Fruit fly (Drosophila melanogaster) whole organism, embryonic: Measurements from ENCODE around the gene CG34148.
A peak's percentile ranks its signal among the peaks of the same experiment; 100 is the strongest.

Experiments used
- ATbp ChIP-seq: fragments of 200-800 bp; sonication (Bioruptor generic); optimal IDR thresholded peaks from 2 replicates; lab custom pipeline; 2017; ENCODE audit warnings: missing biosample characterization, mild to moderate bottlenecking, missing genetic modification characterization, missing genetic modification reagents
- Blimp-1 ChIP-seq: fragments of 200-800 bp; sonication (Bioruptor generic); optimal IDR thresholded peaks from 3 replicates; lab custom pipeline; 2018; ENCODE audit warnings: missing biosample characterization, missing genetic modification characterization, mild to moderate bottlenecking, moderate library complexity, missing genetic modification reagents
- CG10209 ChIP-seq: fragments of 200-800 bp; sonication (Bioruptor generic); optimal IDR thresholded peaks from 3 replicates; lab custom pipeline; 2017; ENCODE audit warnings: missing biosample characterization, mild to moderate bottlenecking, missing genetic modification characterization, missing genetic modification reagents
- CG10462 ChIP-seq: fragments of 200-800 bp; sonication (Bioruptor generic); optimal IDR thresholded peaks from 2 replicates; lab custom pipeline; 2016; ENCODE audit warnings: missing biosample characterization, missing genetic modification characterization
- CG10565 ChIP-seq: fragments of 200-800 bp; sonication (Bioruptor generic); optimal IDR thresholded peaks from 3 replicates; lab custom pipeline; 2016; ENCODE audit warnings: missing biosample characterization, mild to moderate bottlenecking, missing genetic modification characterization
- CG12104 ChIP-seq: fragments of 200-800 bp; sonication (Bioruptor generic); optimal IDR thresholded peaks from 3 replicates; lab custom pipeline; 2016; ENCODE audit warnings: missing biosample characterization, missing genetic modification characterization
- CG16779 ChIP-seq: fragments of 200-800 bp; sonication (Bioruptor generic); IDR thresholded peaks from 2 replicates; pipeline ENCODE4 v1.3.6; 2022; ENCODE audit warnings: missing biosample characterization, missing genetic modification characterization
- CG18476 ChIP-seq: fragments of 200-800 bp; sonication (Bioruptor generic); optimal IDR thresholded peaks from 2 replicates; lab custom pipeline; 2016; ENCODE audit warnings: missing biosample characterization, mild to moderate bottlenecking, missing genetic modification characterization
- CG2199 ChIP-seq: fragments of 200-800 bp; sonication (Bioruptor generic); IDR thresholded peaks from 3 replicates; pipeline ENCODE4 v1.3.6; 2022; ENCODE audit warnings: missing biosample characterization, missing genetic modification characterization
- CG2889 ChIP-seq: fragments of 200-800 bp; sonication (Bioruptor generic); IDR thresholded peaks from 3 replicates; pipeline ENCODE4 v1.3.6; 2022; ENCODE audit warnings: missing biosample characterization, missing genetic modification characterization
- CG4404 ChIP-seq: fragments of 200-800 bp; sonication (Bioruptor generic); IDR thresholded peaks from 2 replicates; pipeline ENCODE4 v1.3.6; 2022; ENCODE audit warnings: missing biosample characterization, missing genetic modification characterization
- CG4424 ChIP-seq: fragments of 200-800 bp; sonication (Bioruptor generic); optimal IDR thresholded peaks from 3 replicates; lab custom pipeline; 2016; ENCODE audit warnings: missing biosample characterization, missing genetic modification characterization
- CG4617 ChIP-seq: fragments of 200-800 bp; sonication (Bioruptor generic); optimal IDR thresholded peaks from 3 replicates; lab custom pipeline; 2016; ENCODE audit warnings: missing biosample characterization, missing genetic modification characterization, borderline replicate concordance
- CG6254 ChIP-seq: fragments of 200-800 bp; sonication (Bioruptor generic); optimal IDR thresholded peaks from 3 replicates; lab custom pipeline; 2017; ENCODE audit warnings: mild to moderate bottlenecking, missing biosample characterization, missing genetic modification reagents, missing genetic modification characterization
- CG6854 ChIP-seq: fragments of 200-800 bp; sonication (Bioruptor generic); optimal IDR thresholded peaks from 3 replicates; lab custom pipeline; 2017; ENCODE audit warnings: missing biosample characterization, mild to moderate bottlenecking, missing genetic modification characterization
- CG7839 ChIP-seq: fragments of 200-800 bp; sonication (Bioruptor generic); optimal IDR thresholded peaks from 3 replicates; lab custom pipeline; 2018; ENCODE audit warnings: missing biosample characterization, mild to moderate bottlenecking, missing genetic modification characterization, moderate library complexity
- CG8765 ChIP-seq: fragments of 200-800 bp; sonication (Bioruptor generic); IDR thresholded peaks from 2 replicates; pipeline ENCODE4 v1.3.6; 2022; ENCODE audit warnings: missing biosample characterization, missing genetic modification characterization
- CG9932 ChIP-seq: fragments of 200-800 bp; sonication (Bioruptor generic); IDR thresholded peaks from 2 replicates; pipeline ENCODE4 v1.3.6; 2022; ENCODE audit warnings: missing biosample characterization, missing genetic modification characterization
- Dbx ChIP-seq: fragments of 200-800 bp; sonication (Bioruptor generic); IDR thresholded peaks from 3 replicates; pipeline ENCODE4 v1.3.6; 2022; ENCODE audit warnings: missing biosample characterization, missing genetic modification characterization
- Hr51 ChIP-seq, 2 experiments: fragments of 200-800 bp; sonication (Bioruptor generic); optimal IDR thresholded peaks; 2 replicates in 1 of 2; 3 replicates in 1 of 2; lab custom pipeline; 2016 to 2018; ENCODE audit warnings: missing biosample characterization in 2 of 2, missing genetic modification characterization in 2 of 2, mild to moderate bottlenecking in 1 of 2, moderate library complexity in 1 of 2
- Med ChIP-seq: fragments of 200-800 bp; sonication (Bioruptor generic); peaks from one replicate; lab custom pipeline; 2016; ENCODE audit warnings: missing biosample characterization, missing genetic modification characterization, mild to moderate bottlenecking, inconsistent platforms, moderate library complexity
- Oli ChIP-seq: fragments of 200-800 bp; sonication (Bioruptor generic); optimal IDR thresholded peaks from 2 replicates; lab custom pipeline; 2018; ENCODE audit warnings: missing biosample characterization, mild to moderate bottlenecking, missing genetic modification characterization, moderate library complexity
- abd-A ChIP-seq: fragments of 200-800 bp; sonication (Bioruptor generic); optimal IDR thresholded peaks from 3 replicates; lab custom pipeline; 2019; ENCODE audit warnings: missing biosample characterization, mild to moderate bottlenecking, missing genetic modification characterization, moderate library complexity
- bigmax ChIP-seq: fragments of 200-800 bp; sonication (Bioruptor generic); optimal IDR thresholded peaks from 2 replicates; lab custom pipeline; 2018; ENCODE audit warnings: missing biosample characterization, mild to moderate bottlenecking, missing genetic modification characterization
- bowl ChIP-seq: fragments of 200-800 bp; sonication (Bioruptor generic); IDR thresholded peaks from 2 replicates; pipeline ENCODE4 v1.3.6; 2022; ENCODE audit warnings: missing biosample characterization, missing genetic modification characterization
- cg ChIP-seq: fragments of 200-800 bp; sonication (Bioruptor generic); optimal IDR thresholded peaks from 3 replicates; lab custom pipeline; 2019; ENCODE audit warnings: missing biosample characterization, mild to moderate bottlenecking, missing genetic modification characterization, moderate library complexity
- eve ChIP-seq, 2 experiments: fragments of >200 bp; optimal IDR thresholded peaks; 2 replicates each; lab custom pipeline; 2017; ENCODE audit warnings: missing biosample characterization in 2 of 2, missing genetic modification characterization in 2 of 2
- fd96Cb ChIP-seq: fragments of 200-800 bp; sonication (Bioruptor generic); optimal IDR thresholded peaks from 2 replicates; lab custom pipeline; 2018; ENCODE audit warnings: missing biosample characterization, mild to moderate bottlenecking, missing genetic modification characterization, moderate library complexity
- gcm ChIP-seq: fragments of 200-800 bp; sonication (Bioruptor generic); optimal IDR thresholded peaks from 2 replicates; lab custom pipeline; 2019; ENCODE audit warnings: missing biosample characterization, mild to moderate bottlenecking, missing genetic modification characterization, moderate library complexity
- gfzf ChIP-seq: fragments of 200-800 bp; sonication (Bioruptor generic); optimal IDR thresholded peaks from 2 replicates; lab custom pipeline; 2016; ENCODE audit warnings: missing biosample characterization, mild to moderate bottlenecking, missing genetic modification characterization, moderate library complexity
- gsb-n ChIP-seq: fragments of 200-800 bp; sonication (Bioruptor generic); optimal IDR thresholded peaks from 3 replicates; lab custom pipeline; 2018; ENCODE audit warnings: missing biosample characterization, mild to moderate bottlenecking, missing genetic modification characterization
- ken ChIP-seq: fragments of 200-800 bp; sonication (Bioruptor generic); IDR thresholded peaks from 3 replicates; pipeline ENCODE4 v1.3.6; 2022; ENCODE audit warnings: missing biosample characterization, missing genetic modification characterization
- klu ChIP-seq: fragments of 200-800 bp; sonication (Bioruptor generic); IDR thresholded peaks from 2 replicates; pipeline ENCODE4 v1.3.6; 2022; ENCODE audit warnings: missing biosample characterization, missing genetic modification characterization
- lbe ChIP-seq: fragments of 200-800 bp; sonication (Bioruptor generic); optimal IDR thresholded peaks from 2 replicates; lab custom pipeline; 2016; ENCODE audit warnings: missing biosample characterization, mild to moderate bottlenecking, missing genetic modification characterization
- lola ChIP-seq, 3 experiments: fragments of >200 bp in 2 of 3; fragments of 200-800 bp in 1 of 3; sonication (Bioruptor generic) in 1 of 3; optimal IDR thresholded peaks; 2 replicates each; lab custom pipeline; 2017 to 2019; ENCODE audit warnings: missing biosample characterization in 3 of 3, missing genetic modification characterization in 3 of 3, mild to moderate bottlenecking in 1 of 3, moderate library complexity in 1 of 3
- luna ChIP-seq: fragments of 200-800 bp; sonication (Bioruptor generic); optimal IDR thresholded peaks from 2 replicates; lab custom pipeline; 2016; ENCODE audit warnings: missing biosample characterization, missing genetic modification characterization
- maf-S ChIP-seq: fragments of 200-800 bp; sonication (Bioruptor generic); optimal IDR thresholded peaks from 2 replicates; lab custom pipeline; 2016; ENCODE audit warnings: missing biosample characterization, missing genetic modification characterization
- nerfin-1 ChIP-seq: fragments of 200-800 bp; sonication (Bioruptor generic); optimal IDR thresholded peaks from 3 replicates; lab custom pipeline; 2019; ENCODE audit warnings: missing biosample characterization, mild to moderate bottlenecking, missing genetic modification characterization, moderate library complexity
- nom ChIP-seq: fragments of 200-800 bp; sonication (Bioruptor generic); optimal IDR thresholded peaks from 2 replicates; lab custom pipeline; 2017; ENCODE audit warnings: missing biosample characterization, missing genetic modification characterization, mild to moderate bottlenecking, moderate library complexity, missing genetic modification reagents
- phol ChIP-seq: fragments of 200-800 bp; sonication (Bioruptor generic); optimal IDR thresholded peaks from 3 replicates; lab custom pipeline; 2018; ENCODE audit warnings: missing biosample characterization, mild to moderate bottlenecking, missing genetic modification characterization, moderate library complexity
- row ChIP-seq: fragments of 200-800 bp; sonication (Bioruptor generic); IDR thresholded peaks from 3 replicates; pipeline ENCODE4 v1.3.6; 2022; ENCODE audit warnings: missing biosample characterization, missing genetic modification characterization
- sens ChIP-seq: fragments of 200-800 bp; sonication (Bioruptor generic); peaks from one replicate; lab custom pipeline; 2016; ENCODE audit warnings: missing biosample characterization, missing genetic modification characterization
- sisA ChIP-seq: fragments of 200-800 bp; sonication (Bioruptor generic); IDR thresholded peaks from 2 replicates; pipeline ENCODE4 v1.3.6; 2022; ENCODE audit warnings: missing biosample characterization, missing genetic modification characterization
- slou ChIP-seq: fragments of 200-800 bp; sonication (Bioruptor generic); optimal IDR thresholded peaks from 3 replicates; lab custom pipeline; 2016; ENCODE audit warnings: missing biosample characterization, missing genetic modification characterization
- stwl ChIP-seq: fragments of 200-800 bp; sonication (Bioruptor generic); optimal IDR thresholded peaks from 3 replicates; lab custom pipeline; 2018; ENCODE audit warnings: missing biosample characterization, mild to moderate bottlenecking, missing genetic modification characterization, moderate library complexity
- tgo ChIP-seq: fragments of 200-800 bp; sonication (Bioruptor generic); IDR thresholded peaks from 3 replicates; pipeline ENCODE4 v1.3.6; 2022; ENCODE audit warnings: missing biosample characterization, missing genetic modification characterization
- tin ChIP-seq: fragments of 200-800 bp; sonication (Bioruptor generic); optimal IDR thresholded peaks from 3 replicates; lab custom pipeline; 2016; ENCODE audit warnings: missing biosample characterization, missing genetic modification characterization

CG34148 gene

dm6 chr3R:21864992-21865391, 13.5 kb downstream of the CG34148 start, which contains the start of gene lsn (continued):
- peak; percentile 20 for TF ChIP-seq nerfin-1 (tag; lab: Kevin White, UChicago)
- peak; percentile 6 for TF ChIP-seq lbe
- peak; percentile 8 for TF ChIP-seq stwl (tag; lab: Kevin White, UChicago)
- TF ChIP-seq lola (GFP tag; optimal IDR thresholded peaks at IDR 0.05; lab: Kevin White, UChicago), result peak in 1 of 3 experiments; percentile 31
- TF ChIP-seq CG4617 (GFP tag; lab: Kevin White, UChicago), result peak; percentile 36
- TF ChIP-seq sens (GFP tag; lab: Kevin White, UChicago), result peak; percentile 49
- TF ChIP-seq ATbp (GFP tag; lab: Kevin White, UChicago), result peak; percentile 37
- TF ChIP-seq CG10565, result no peak

dm6 chr3R:21864484-21864883, 14.0 kb downstream of the CG34148 start:
- TF ChIP-seq eve (GFP tag; optimal IDR thresholded peaks at IDR 0.05; lab: Kevin White, UChicago) (peak in 1 of 2 experiments; percentile 34), phol (tag; lab: Kevin White, UChicago) (no peak), abd-A (tag; lab: Kevin White, UChicago) (no peak), CG12104 (GFP tag; lab: Kevin White, UChicago) (no peak), CG9932 (GFP tag; lab: Robert Waterston, UW) (no peak), CG8765 (GFP tag; lab: Robert Waterston, UW) (no peak), CG2199 (GFP tag; lab: Robert Waterston, UW) (peak; percentile 71; the same call in 1 of the 3 replicates), Med (GFP tag; lab: Kevin White, UChicago) (peak; percentile 49), CG2889 (GFP tag; lab: Robert Waterston, UW) (no peak), CG6854 (GFP tag; lab: Kevin White, UChicago) (no peak), gcm (peak; percentile 78), tgo (GFP tag; lab: Robert Waterston, UW) (no peak), ken (no peak), sens (GFP tag; lab: Kevin White, UChicago) (peak; percentile 26), klu (GFP tag; lab: Robert Waterston, UW) (no peak), CG4404 (GFP tag; lab: Robert Waterston, UW) (no peak), nom (GFP tag; lab: Kevin White, UChicago) (no peak), cg (GFP tag; lab: Kevin White, UChicago) (no peak), Oli (tag; lab: Kevin White, UChicago) (no peak), CG10209 (GFP tag; lab: Kevin White, UChicago) (no peak)
- TF ChIP-seq, all 482 proteins: peak for 5

DNA sequence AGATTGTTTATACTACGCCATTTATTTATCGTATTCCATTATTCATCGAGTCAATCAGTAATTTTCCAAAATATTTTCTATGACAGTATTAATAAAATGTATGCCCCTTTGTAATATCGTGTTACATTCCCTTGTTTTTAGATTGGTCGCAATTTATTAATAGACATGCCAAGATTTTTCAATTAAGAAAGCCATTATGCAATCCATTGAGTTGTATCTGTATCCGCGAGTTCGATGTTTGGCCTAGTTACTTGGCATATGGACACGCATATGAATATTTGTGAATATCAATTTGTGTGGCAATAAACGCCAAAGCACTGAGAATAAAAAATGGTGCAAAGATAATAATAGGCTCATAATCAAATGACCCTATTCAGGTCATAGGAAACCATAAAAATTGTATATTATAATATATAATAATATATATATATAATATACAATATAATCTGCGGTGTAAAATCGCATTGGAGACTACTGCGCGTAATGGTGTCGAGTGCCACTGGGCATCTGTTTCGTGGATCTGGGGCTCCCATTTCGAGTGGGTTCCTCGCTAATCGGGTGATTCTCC, 14.6 kb downstream of the CG34148 start:
- no peak for TF ChIP-seq tin (GFP tag; lab: Kevin White, UChicago)
- TF ChIP-seq bigmax (GFP tag; lab: Kevin White, UChicago), result no peak
- no peak for TF ChIP-seq gfzf (GFP tag; lab: Kevin White, UChicago)
- no peak for TF ChIP-seq maf-S (GFP tag; lab: Kevin White, UChicago)
- TF ChIP-seq Blimp-1 (GFP tag; lab: Kevin White, UChicago), result no peak
- no peak for TF ChIP-seq CG12104 (GFP tag; lab: Kevin White, UChicago)
- no peak for TF ChIP-seq Dbx (GFP tag; lab: Robert Waterston, UW)
- no peak for TF ChIP-seq CG10462 (GFP tag; lab: Kevin White, UChicago)
- TF ChIP-seq Hr51 (GFP tag; optimal IDR thresholded peaks at IDR 0.05; lab: Kevin White, UChicago), result peak in 1 of 2 experiments; percentile 64
- no peak for TF ChIP-seq nom (GFP tag; lab: Kevin White, UChicago)
- TF ChIP-seq row, result peak; percentile 43
- peak; percentile 33; the same call in 1 of the 2 replicates for TF ChIP-seq bowl
- 0 out of 2 replicates have a peak, but pooled peaks have one; percentile 7 for TF ChIP-seq sisA (GFP tag; lab: Robert Waterston, UW)
- no peak for TF ChIP-seq fd96Cb (tag; lab: Kevin White, UChicago)
- no peak for TF ChIP-seq slou
- TF ChIP-seq CG6254 (GFP tag; lab: Kevin White, UChicago), result no peak
- no peak for TF ChIP-seq CG18476 (GFP tag; lab: Kevin White, UChicago)
- no peak for TF ChIP-seq gsb-n
- no peak for TF ChIP-seq CG4424
- peak; percentile 20 for TF ChIP-seq CG7839
- no peak for TF ChIP-seq CG16779
- no peak for TF ChIP-seq luna (GFP tag; lab: Kevin White, UChicago)
